Worm (Caenorhabditis elegans) whole organism, L2 larva: ENCODE results near the gene msp-63.

Experiments
- ama-1 ChIP-seq: fragments of 150-350 bp; optimal IDR thresholded peaks from 2 replicates; lab custom pipeline; 2018; ENCODE audit warnings: inconsistent platforms
- ceh-16 ChIP-seq: fragments of 150-350 bp; optimal IDR thresholded peaks from 2 replicates; lab custom pipeline; 2014; ENCODE audit warnings: missing biosample characterization, missing genetic modification characterization
- ceh-82 ChIP-seq: fragments of 150-350 bp; optimal IDR thresholded peaks from 2 replicates; lab custom pipeline; 2014; ENCODE audit warnings: missing biosample characterization, missing genetic modification characterization
- egl-27 ChIP-seq: sonication (generic microtip); optimal IDR thresholded peaks from 3 replicates; lab custom pipeline; 2017; ENCODE audit warnings: missing biosample characterization, missing genetic modification reagents, missing genetic modification characterization
- lin-11 ChIP-seq: fragments of 150-350 bp; sonication (generic microtip); optimal IDR thresholded peaks from 2 replicates; lab custom pipeline; 2014; ENCODE audit warnings: missing biosample characterization, missing genetic modification characterization, inconsistent platforms, mixed read lengths
- lsy-2 ChIP-seq, 2 experiments: fragments of 150-350 bp in 1 of 2; sonication (generic microtip) in 1 of 2; optimal IDR thresholded peaks; 2 replicates each; lab custom pipeline; 2014 to 2017; ENCODE audit warnings: missing biosample characterization in 2 of 2, missing genetic modification characterization in 2 of 2
- mab-5 ChIP-seq: fragments of 150-350 bp; optimal IDR thresholded peaks from 2 replicates; lab custom pipeline; 2014; ENCODE audit warnings: missing biosample characterization, missing genetic modification characterization
- mdl-1 ChIP-seq, 2 experiments: fragments of 150-350 bp in 1 of 2; sonication (generic microtip) in 1 of 2; optimal IDR thresholded peaks; 2 replicates each; lab custom pipeline; 2017; ENCODE audit warnings: missing biosample characterization in 2 of 2, missing genetic modification characterization in 2 of 2
- nhr-11 ChIP-seq: fragments of 150-350 bp; optimal IDR thresholded peaks from 2 replicates; lab custom pipeline; 2014; ENCODE audit warnings: missing biosample characterization, missing genetic modification characterization
- unc-39 ChIP-seq: fragments of 150-350 bp; optimal IDR thresholded peaks from 2 replicates; lab custom pipeline; 2014; ENCODE audit warnings: missing biosample characterization, missing genetic modification characterization
- unc-62 ChIP-seq: fragments of 150-350 bp; optimal IDR thresholded peaks from 2 replicates; lab custom pipeline; 2014; ENCODE audit warnings: missing biosample characterization, missing genetic modification reagents, missing genetic modification characterization
- zag-1 ChIP-seq: fragments of 150-350 bp; optimal IDR thresholded peaks from 2 replicates; lab custom pipeline; 2014; ENCODE audit warnings: missing biosample characterization, missing genetic modification characterization
- ztf-11 ChIP-seq: sonication (generic microtip); optimal IDR thresholded peaks from 2 replicates; lab custom pipeline; 2017; ENCODE audit warnings: missing biosample characterization, missing genetic modification characterization

ce11 chrII:5799553-5799952, 2.3 kb upstream of the msp-63 start, which contains the start of gene K05F1.8:
- TF ChIP-seq ceh-16 = no peak
- no peak for TF ChIP-seq ama-1 (lab: Kevin White, UChicago)
- TF ChIP-seq egl-27 = no peak
- TF ChIP-seq nhr-11 (tag; lab: Kevin White, UChicago) = no peak
- TF ChIP-seq lsy-2 (tag; optimal IDR thresholded peaks at IDR 0.05; lab: Kevin White, UChicago) = no peak
- no peak for TF ChIP-seq ztf-11 (tag; lab: Kevin White, UChicago)
- TF ChIP-seq mab-5 (tag; lab: Kevin White, UChicago) = no peak
- TF ChIP-seq zag-1 (tag; lab: Kevin White, UChicago) = no peak
- TF ChIP-seq ceh-82 (tag; lab: Kevin White, UChicago) = no peak
- no peak for TF ChIP-seq mdl-1 (tag; optimal IDR thresholded peaks at IDR 0.05; lab: Kevin White, UChicago)
- no peak for TF ChIP-seq unc-62 (GFP tag; lab: Kevin White, UChicago)
- TF ChIP-seq lin-11 = no peak
- TF ChIP-seq unc-39 (tag; lab: Kevin White, UChicago) = no peak
